Worm (Caenorhabditis elegans) whole organism, L1 larva: ENCODE data around the gene C13C4.7.
A peak's percentile ranks its signal among the peaks of the same experiment; 100 is the strongest.

Source experiments
- C16A3.4 ChIP-seq: fragments of 150-350 bp; optimal IDR thresholded peaks from 2 replicates; lab custom pipeline; 2014; ENCODE audit warnings: missing biosample characterization, missing genetic modification characterization
- C34B4.2 ChIP-seq: sonication (generic microtip); optimal IDR thresholded peaks from 2 replicates; lab custom pipeline; 2017; ENCODE audit warnings: mild to moderate bottlenecking, missing genetic modification characterization, missing compliant biosample characterization
- Y116A8C.19 ChIP-seq: sonication (generic microtip); optimal IDR thresholded peaks from 2 replicates; lab custom pipeline; 2016; ENCODE audit warnings: missing compliant biosample characterization, missing genetic modification characterization, borderline replicate concordance
- alr-1 ChIP-seq: fragments of 200-800 bp; sonication (Bioruptor generic); optimal IDR thresholded peaks from 2 replicates; lab custom pipeline; 2018; ENCODE audit warnings: borderline replicate concordance, mild to moderate bottlenecking, missing genetic modification characterization, missing compliant biosample characterization
- aly-2 ChIP-seq: fragments of 150-350 bp; optimal IDR thresholded peaks from 2 replicates; lab custom pipeline; 2014; ENCODE audit warnings: missing biosample characterization, missing genetic modification characterization
- ama-1 ChIP-seq: fragments of 150-350 bp; optimal IDR thresholded peaks from 2 replicates; lab custom pipeline; 2014
- blmp-1 ChIP-seq: fragments of 150-350 bp; optimal IDR thresholded peaks from 2 replicates; lab custom pipeline; 2014; ENCODE audit warnings: missing biosample characterization, missing genetic modification characterization
- ceh-63 ChIP-seq: fragments of 200-800 bp; sonication (Bioruptor generic); optimal IDR thresholded peaks from 2 replicates; lab custom pipeline; 2018; ENCODE audit warnings: mild to moderate bottlenecking, missing genetic modification characterization, missing compliant biosample characterization
- ceh-8 ChIP-seq: fragments of 200-800 bp; sonication (Bioruptor generic); optimal IDR thresholded peaks from 2 replicates; lab custom pipeline; 2018; ENCODE audit warnings: mild to moderate bottlenecking, missing genetic modification characterization, moderate library complexity, missing compliant biosample characterization
- ceh-82 ChIP-seq, 3 experiments: fragments of 150-350 bp in 1 of 3; sonication (generic microtip) in 2 of 3; optimal IDR thresholded peaks; 2 replicates each; lab custom pipeline; 2014 to 2017; ENCODE audit warnings: missing biosample characterization in 3 of 3, missing genetic modification characterization in 3 of 3
- dpl-1 ChIP-seq, 3 experiments: fragments of 150-350 bp in 2 of 3; sonication (generic microtip) in 1 of 3; optimal IDR thresholded peaks; 2 replicates each; lab custom pipeline; 2014 to 2017; ENCODE audit warnings: missing biosample characterization in 3 of 3, missing genetic modification characterization in 3 of 3, missing genetic modification reagents in 3 of 3
- efl-1 ChIP-seq, 4 experiments: fragments of 150-350 bp; optimal IDR thresholded peaks in 3 of 4; peaks in 1 of 4; 1 replicate in 1 of 4; 2 replicates in 3 of 4; lab custom pipeline; 2014; ENCODE audit warnings: missing biosample characterization in 2 of 4, missing genetic modification characterization in 2 of 4, missing genetic modification reagents in 2 of 4
- egl-13 ChIP-seq: sonication (generic microtip); optimal IDR thresholded peaks from 2 replicates; lab custom pipeline; 2016; ENCODE audit warnings: missing genotype, missing genetic modification reagents, missing genetic modification characterization, missing compliant biosample characterization
- egl-27 ChIP-seq, 2 experiments: fragments of 150-350 bp in 1 of 2; sonication (generic microtip); optimal IDR thresholded peaks; 3 replicates each; lab custom pipeline; 2017 to 2018; ENCODE audit warnings: missing biosample characterization in 2 of 2, missing genetic modification characterization in 2 of 2, missing genetic modification reagents in 2 of 2
- elt-2 ChIP-seq: sonication (generic microtip); optimal IDR thresholded peaks from 2 replicates; lab custom pipeline; 2016; ENCODE audit warnings: missing genetic modification characterization, mild to moderate bottlenecking, inconsistent platforms, missing compliant biosample characterization, missing genetic modification reagents
- ets-5 ChIP-seq: fragments of 200-800 bp; sonication (Bioruptor generic); IDR thresholded peaks from 2 replicates; pipeline ENCODE4 v1.3.6; 2022; ENCODE audit warnings: missing genetic modification characterization, missing compliant biosample characterization
- fkh-4 ChIP-seq: sonication (generic microtip); optimal IDR thresholded peaks from 2 replicates; lab custom pipeline; 2016; ENCODE audit warnings: missing compliant biosample characterization, missing genetic modification characterization, borderline replicate concordance
- fkh-8 ChIP-seq: sonication (generic microtip); optimal IDR thresholded peaks from 2 replicates; lab custom pipeline; 2016; ENCODE audit warnings: mild to moderate bottlenecking, missing genetic modification characterization, missing compliant biosample characterization
- hlh-17 ChIP-seq: fragments of 200-800 bp; sonication (Bioruptor generic); optimal IDR thresholded peaks from 2 replicates; lab custom pipeline; 2018; ENCODE audit warnings: missing genetic modification characterization, mild to moderate bottlenecking, missing compliant biosample characterization, moderate library complexity, borderline replicate concordance
- hpl-2 ChIP-seq: fragments of 150-350 bp; optimal IDR thresholded peaks from 2 replicates; lab custom pipeline; 2014; ENCODE audit warnings: missing biosample characterization, missing genetic modification reagents, missing genetic modification characterization
- irx-1 ChIP-seq: sonication (generic microtip); optimal IDR thresholded peaks from 2 replicates; lab custom pipeline; 2016; ENCODE audit warnings: missing genetic modification characterization, missing compliant biosample characterization
- lin-13 ChIP-seq: fragments of 150-350 bp; optimal IDR thresholded peaks from 2 replicates; lab custom pipeline; 2014; ENCODE audit warnings: missing biosample characterization, missing genetic modification reagents, missing genetic modification characterization
- lin-14 ChIP-seq: fragments of 200-800 bp; sonication (Bioruptor generic); optimal IDR thresholded peaks from 2 replicates; lab custom pipeline; 2018; ENCODE audit warnings: mild to moderate bottlenecking, missing genetic modification characterization, moderate library complexity, missing compliant biosample characterization
- lin-15B ChIP-seq: fragments of 150-350 bp; sonication (generic microtip); optimal IDR thresholded peaks from 3 replicates; lab custom pipeline; 2014; ENCODE audit warnings: missing biosample characterization, missing genetic modification characterization
- lin-35 ChIP-seq, 2 experiments: fragments of 150-350 bp; optimal IDR thresholded peaks; 2 replicates each; lab custom pipeline; 2014; ENCODE audit warnings: missing biosample characterization in 2 of 2, missing genetic modification characterization in 2 of 2, missing genetic modification reagents in 2 of 2
- lin-39 ChIP-seq: fragments of 150-350 bp; optimal IDR thresholded peaks from 2 replicates; lab custom pipeline; 2014; ENCODE audit warnings: missing biosample characterization, missing genetic modification reagents, missing genetic modification characterization
- lir-3 ChIP-seq: sonication (generic microtip); optimal IDR thresholded peaks from 2 replicates; lab custom pipeline; 2016; ENCODE audit warnings: mild to moderate bottlenecking, missing genetic modification characterization, moderate library complexity, missing compliant biosample characterization; ENCODE audit not compliant: poor library complexity
- mab-9 ChIP-seq: fragments of 200-800 bp; sonication (Bioruptor generic); IDR thresholded peaks from 2 replicates; pipeline ENCODE4 v1.3.6; 2022; ENCODE audit warnings: missing genetic modification reagents, missing genetic modification characterization, missing compliant biosample characterization
- mef-2 ChIP-seq: fragments of 150-350 bp; optimal IDR thresholded peaks from 2 replicates; lab custom pipeline; 2014; ENCODE audit warnings: missing biosample characterization, missing genetic modification characterization
- mep-1 ChIP-seq: fragments of 150-350 bp; optimal IDR thresholded peaks from 2 replicates; lab custom pipeline; 2014; ENCODE audit warnings: missing biosample characterization, missing genetic modification characterization
- nhr-11 ChIP-seq: fragments of 150-350 bp; optimal IDR thresholded peaks from 2 replicates; lab custom pipeline; 2014; ENCODE audit warnings: missing biosample characterization, missing genetic modification characterization
- nhr-12 ChIP-seq: sonication (generic microtip); optimal IDR thresholded peaks from 2 replicates; lab custom pipeline; 2017; ENCODE audit warnings: missing biosample characterization, missing genetic modification characterization
- nhr-28 ChIP-seq: fragments of 150-350 bp; optimal IDR thresholded peaks from 2 replicates; lab custom pipeline; 2014; ENCODE audit warnings: missing biosample characterization, missing genetic modification characterization
- nhr-47 ChIP-seq: sonication (generic microtip); optimal IDR thresholded peaks from 2 replicates; lab custom pipeline; 2016; ENCODE audit warnings: mild to moderate bottlenecking, missing genetic modification characterization, moderate library complexity, missing compliant biosample characterization
- nhr-71 ChIP-seq: sonication (generic microtip); optimal IDR thresholded peaks from 2 replicates; lab custom pipeline; 2016; ENCODE audit warnings: mild to moderate bottlenecking, missing genetic modification characterization, moderate library complexity, missing compliant biosample characterization
- nhr-76 ChIP-seq: sonication (generic microtip); optimal IDR thresholded peaks from 2 replicates; lab custom pipeline; 2017; ENCODE audit warnings: missing biosample characterization, missing genetic modification characterization
- nhr-77 ChIP-seq: fragments of 150-350 bp; optimal IDR thresholded peaks from 2 replicates; lab custom pipeline; 2014; ENCODE audit warnings: missing biosample characterization, missing genetic modification characterization
- nhr-84 ChIP-seq: sonication (generic microtip); optimal IDR thresholded peaks from 2 replicates; lab custom pipeline; 2017; ENCODE audit warnings: missing biosample characterization, missing genetic modification characterization
- nhr-85 ChIP-seq: sonication (generic microtip); peaks from one replicate; lab custom pipeline; 2016; ENCODE audit warnings: missing genetic modification characterization, inconsistent platforms, missing compliant biosample characterization
- pax-3 ChIP-seq: fragments of 200-800 bp; sonication (Bioruptor generic); optimal IDR thresholded peaks from 2 replicates; lab custom pipeline; 2018; ENCODE audit warnings: mild to moderate bottlenecking, missing genetic modification characterization, moderate library complexity, missing compliant biosample characterization
- pqm-1 ChIP-seq: sonication (generic microtip); optimal IDR thresholded peaks from 3 replicates; lab custom pipeline; 2017; ENCODE audit warnings: missing biosample characterization, missing genetic modification characterization
- skn-1 ChIP-seq: fragments of 150-350 bp; optimal IDR thresholded peaks from 2 replicates; lab custom pipeline; 2014; ENCODE audit warnings: missing biosample characterization, missing genetic modification characterization
- snpc-4 ChIP-seq: fragments of 150-350 bp; optimal IDR thresholded peaks from 2 replicates; lab custom pipeline; 2014; ENCODE audit warnings: missing biosample characterization, missing genetic modification characterization
- sox-4 ChIP-seq: sonication (generic microtip); optimal IDR thresholded peaks from 2 replicates; lab custom pipeline; 2016; ENCODE audit warnings: missing genetic modification characterization, missing compliant biosample characterization
- sptf-1 ChIP-seq: fragments of 150-350 bp; optimal IDR thresholded peaks from 2 replicates; lab custom pipeline; 2014; ENCODE audit warnings: missing biosample characterization, missing genetic modification characterization
- sup-37 ChIP-seq: fragments of 200-800 bp; sonication (Bioruptor generic); optimal IDR thresholded peaks from 2 replicates; lab custom pipeline; 2018; ENCODE audit warnings: mild to moderate bottlenecking, missing genetic modification characterization, missing compliant biosample characterization
- swsn-7 ChIP-seq: sonication (generic microtip); optimal IDR thresholded peaks from 2 replicates; lab custom pipeline; 2016; ENCODE audit warnings: missing genetic modification characterization, missing compliant biosample characterization
- tbx-2 ChIP-seq: sonication (generic microtip); optimal IDR thresholded peaks from 2 replicates; lab custom pipeline; 2016; ENCODE audit warnings: missing genetic modification characterization, missing compliant biosample characterization
- unc-130 ChIP-seq: fragments of 150-350 bp; optimal IDR thresholded peaks from 2 replicates; lab custom pipeline; 2017; ENCODE audit warnings: missing biosample characterization, missing genetic modification characterization, inconsistent platforms
- unc-86 ChIP-seq: sonication (generic microtip); optimal IDR thresholded peaks from 2 replicates; lab custom pipeline; 2016; ENCODE audit warnings: missing genetic modification characterization, missing compliant biosample characterization
- vab-15 ChIP-seq: sonication (generic microtip); optimal IDR thresholded peaks from 2 replicates; lab custom pipeline; 2017; ENCODE audit warnings: missing genotype, mild to moderate bottlenecking, missing genetic modification characterization, missing compliant biosample characterization
- xbp-1 ChIP-seq: sonication (generic microtip); optimal IDR thresholded peaks from 2 replicates; lab custom pipeline; 2016; ENCODE audit warnings: missing genetic modification characterization, missing compliant biosample characterization
- zag-1 ChIP-seq: fragments of 150-350 bp; optimal IDR thresholded peaks from 2 replicates; lab custom pipeline; 2014; ENCODE audit warnings: missing biosample characterization, missing genetic modification characterization
- zip-4 ChIP-seq: fragments of 200-800 bp; sonication (Bioruptor generic); optimal IDR thresholded peaks from 2 replicates; lab custom pipeline; 2018; ENCODE audit warnings: mild to moderate bottlenecking, missing genetic modification characterization, moderate library complexity, missing compliant biosample characterization

The C13C4.7 gene

ce11 chrV:12111452-12111851 is 8.8 kb downstream of the C13C4.7 start, which contains the start of gene lhpp-1 (continued):
- TF ChIP-seq nhr-76 (tag; lab: Kevin White, UChicago) (no peak), lin-14 (GFP tag; lab: Kevin White, UChicago) (peak; percentile 5), nhr-85 (peak; percentile 80), unc-86 (tag; lab: Kevin White, UChicago) (no peak), pqm-1 (tag; lab: Kevin White, UChicago) (no peak), ama-1 (lab: Kevin White, UChicago) (no peak), ets-5 (no peak), zip-4 (GFP tag; lab: Kevin White, UChicago) (no peak), ceh-63 (GFP tag; lab: Kevin White, UChicago) (no peak), irx-1 (tag; lab: Kevin White, UChicago) (no peak), sox-4 (no peak), lin-13 (GFP tag; lab: Kevin White, UChicago) (no peak), fkh-4 (tag; lab: Kevin White, UChicago) (no peak), lin-15B (tag; lab: Kevin White, UChicago) (no peak), dpl-1 (GFP tag; optimal IDR thresholded peaks at IDR 0.05; lab: Kevin White, UChicago) (peak; percentile 20 to 61 (median 55)), sup-37 (GFP tag; lab: Kevin White, UChicago) (no peak), pax-3 (tag; lab: Kevin White, UChicago) (no peak), nhr-84 (no peak), nhr-77 (tag; lab: Kevin White, UChicago) (no peak), egl-27 (tag; optimal IDR thresholded peaks at IDR 0.05; lab: Kevin White, UChicago) (no peak), snpc-4 (no peak), unc-130 (no peak), hpl-2 (no peak), Y116A8C.19 (tag; lab: Kevin White, UChicago) (no peak), nhr-12 (tag; lab: Kevin White, UChicago) (no peak), mep-1 (tag; lab: Kevin White, UChicago) (no peak), nhr-71 (tag; lab: Kevin White, UChicago) (no peak), xbp-1 (tag; lab: Kevin White, UChicago) (no peak), lin-39 (tag; lab: Kevin White, UChicago) (no peak), nhr-47 (no peak), lin-35 (GFP tag; optimal IDR thresholded peaks at IDR 0.05; lab: Kevin White, UChicago) (peak; percentile 48 to 78), mef-2 (tag; lab: Kevin White, UChicago) (no peak), alr-1 (tag; lab: Kevin White, UChicago) (no peak), elt-2 (tag; lab: Kevin White, UChicago) (no peak), nhr-28 (no peak), aly-2 (tag; lab: Kevin White, UChicago) (no peak), zag-1 (tag; lab: Kevin White, UChicago) (no peak), nhr-11 (tag; lab: Kevin White, UChicago) (no peak), ceh-82 (tag; optimal IDR thresholded peaks at IDR 0.05; lab: Kevin White, UChicago) (no peak), C16A3.4 (no peak), swsn-7 (tag; lab: Kevin White, UChicago) (no peak), mab-9 (GFP tag; lab: Robert Waterston, UW) (no peak), egl-13 (no peak), lir-3 (no peak), ceh-8 (GFP tag; lab: Kevin White, UChicago) (no peak), C34B4.2 (no peak), sptf-1 (tag; lab: Kevin White, UChicago) (no peak), efl-1 (optimal IDR thresholded peaks at IDR 0.05; lab: Kevin White, UChicago) (peak in 1 of 2 experiments; percentile 30), efl-1 (GFP tag; optimal IDR thresholded peaks at IDR 0.05 in 1 of 2; lab: Kevin White, UChicago) (peak; percentile 34 to 93), skn-1 (peak; percentile 2), fkh-8 (no peak), hlh-17 (no peak), vab-15 (tag; lab: Kevin White, UChicago) (no peak), tbx-2 (no peak), blmp-1 (tag; lab: Kevin White, UChicago) (peak; percentile 68)
